Worm (Caenorhabditis elegans) whole organism, L4 larva: ENCODE results near the gene pqn-92.
A peak's percentile ranks its signal among the peaks of the same experiment; 100 is the strongest.

ENCODE experiments used
- T26A8.4 ChIP-seq: fragments of 200-800 bp; sonication (Bioruptor generic); IDR thresholded peaks from 2 replicates; pipeline ENCODE4 v1.3.6; 2022; ENCODE audit warnings: missing genetic modification characterization, missing compliant biosample characterization
- ZK337.2 ChIP-seq: fragments of 200-800 bp; sonication (Bioruptor generic); IDR thresholded peaks from 2 replicates; pipeline ENCODE4 v1.3.6; 2022; ENCODE audit warnings: missing genetic modification reagents, missing genetic modification characterization, missing compliant biosample characterization
- aha-1 ChIP-seq: fragments of 150-350 bp; peaks from one replicate; lab custom pipeline; 2014; ENCODE audit warnings: missing biosample characterization, missing genetic modification characterization
- ces-1 ChIP-seq: fragments of 150-350 bp; sonication (generic microtip); optimal IDR thresholded peaks from 4 replicates; lab custom pipeline; 2014; ENCODE audit warnings: missing biosample characterization, missing genetic modification reagents, missing genetic modification characterization
- ctbp-1 ChIP-seq: fragments of 200-800 bp; sonication (Bioruptor generic); IDR thresholded peaks from 2 replicates; pipeline ENCODE4 v1.3.6; 2022; ENCODE audit warnings: missing genetic modification reagents, missing genetic modification characterization, missing compliant biosample characterization
- daf-16 ChIP-seq, 3 experiments: sonication (generic microtip); optimal IDR thresholded peaks; 2 replicates each; lab custom pipeline; 2016 to 2017; ENCODE audit warnings: missing genetic modification characterization in 3 of 3, missing genetic modification reagents in 3 of 3, mild to moderate bottlenecking in 2 of 3, missing compliant biosample characterization in 2 of 3, missing biosample characterization in 1 of 3, moderate library complexity in 1 of 3
- daf-19 ChIP-seq: fragments of 200-800 bp; sonication (Bioruptor generic); conservative IDR thresholded peaks from 2 replicates; pipeline ENCODE4 v1.3.6; 2022; ENCODE audit warnings: missing genetic modification characterization, missing compliant biosample characterization
- dmd-6 ChIP-seq: fragments of 200-800 bp; sonication (Bioruptor generic); IDR thresholded peaks from 2 replicates; pipeline ENCODE4 v1.3.6; 2022; ENCODE audit warnings: missing genetic modification reagents, missing genetic modification characterization, missing compliant biosample characterization
- dpl-1 ChIP-seq: fragments of 150-350 bp; optimal IDR thresholded peaks from 2 replicates; lab custom pipeline; 2014; ENCODE audit warnings: missing biosample characterization, missing genetic modification reagents, missing genetic modification characterization
- duxl-1 ChIP-seq: sonication (generic microtip); optimal IDR thresholded peaks from 2 replicates; lab custom pipeline; 2016; ENCODE audit warnings: mild to moderate bottlenecking, missing genetic modification characterization, moderate library complexity, missing compliant biosample characterization; ENCODE audit not compliant: poor library complexity
- dve-1 ChIP-seq: sonication (generic microtip); optimal IDR thresholded peaks from 2 replicates; lab custom pipeline; 2017; ENCODE audit warnings: antibody characterized with exemption, mild to moderate bottlenecking, missing genetic modification characterization, missing compliant biosample characterization; ENCODE audit not compliant: insufficient read depth
- egl-27 ChIP-seq: sonication (generic microtip); optimal IDR thresholded peaks from 3 replicates; lab custom pipeline; 2017; ENCODE audit warnings: missing biosample characterization, missing genetic modification reagents, missing genetic modification characterization
- fkh-10 ChIP-seq: fragments of 150-350 bp; optimal IDR thresholded peaks from 2 replicates; lab custom pipeline; 2014; ENCODE audit warnings: missing biosample characterization, missing genetic modification reagents, missing genetic modification characterization
- hlh-11 ChIP-seq: fragments of 200-800 bp; sonication (Bioruptor generic); optimal IDR thresholded peaks from 2 replicates; lab custom pipeline; 2018; ENCODE audit warnings: mild to moderate bottlenecking, missing genetic modification characterization, missing compliant biosample characterization
- hlh-30 ChIP-seq: sonication (generic microtip); optimal IDR thresholded peaks from 2 replicates; lab custom pipeline; 2017; ENCODE audit warnings: antibody characterized with exemption, mild to moderate bottlenecking, missing genetic modification characterization, missing compliant biosample characterization; ENCODE audit not compliant: insufficient read depth
- hmg-1.1 ChIP-seq: fragments of 200-800 bp; sonication (Bioruptor generic); IDR thresholded peaks from 2 replicates; pipeline ENCODE4 v1.3.6; 2022; ENCODE audit warnings: missing genetic modification reagents, missing genetic modification characterization, missing compliant biosample characterization
- jun-1 ChIP-seq: fragments of 150-350 bp; optimal IDR thresholded peaks from 2 replicates; lab custom pipeline; 2014; ENCODE audit warnings: missing biosample characterization, missing genetic modification reagents, missing genetic modification characterization
- lim-7 ChIP-seq: fragments of 200-800 bp; sonication (Bioruptor generic); IDR thresholded peaks from 2 replicates; pipeline ENCODE4 v1.3.6; 2022; ENCODE audit warnings: missing genetic modification characterization, missing compliant biosample characterization
- lin-1 ChIP-seq: fragments of 200-800 bp; sonication (Bioruptor generic); IDR thresholded peaks from 2 replicates; pipeline ENCODE4 v1.3.6; 2022; ENCODE audit warnings: missing genetic modification reagents, missing genetic modification characterization, missing compliant biosample characterization
- lin-38 ChIP-seq: fragments of 200-800 bp; sonication (Bioruptor generic); IDR thresholded peaks from 2 replicates; pipeline ENCODE4 v1.3.6; 2022; ENCODE audit warnings: missing genetic modification reagents, missing genetic modification characterization, missing compliant biosample characterization
- lir-3 ChIP-seq: sonication (generic microtip); optimal IDR thresholded peaks from 2 replicates; lab custom pipeline; 2016; ENCODE audit warnings: mild to moderate bottlenecking, missing genetic modification characterization, missing compliant biosample characterization
- lsy-2 ChIP-seq, 2 experiments: fragments of 150-350 bp in 1 of 2; sonication (generic microtip) in 1 of 2; optimal IDR thresholded peaks; 2 replicates each; lab custom pipeline; 2014 to 2017; ENCODE audit warnings: missing biosample characterization in 2 of 2, missing genetic modification characterization in 2 of 2
- mdl-1 ChIP-seq, 2 experiments: fragments of 150-350 bp in 1 of 2; sonication (generic microtip) in 1 of 2; optimal IDR thresholded peaks; 2 replicates each; lab custom pipeline; 2014 to 2017; ENCODE audit warnings: missing biosample characterization in 2 of 2, missing genetic modification characterization in 2 of 2
- mep-1 ChIP-seq: fragments of 150-350 bp; sonication (generic microtip); optimal IDR thresholded peaks from 3 replicates; lab custom pipeline; 2014; ENCODE audit warnings: missing biosample characterization, missing genetic modification characterization
- mes-2 ChIP-seq: sonication (generic microtip); optimal IDR thresholded peaks from 2 replicates; lab custom pipeline; 2016; ENCODE audit warnings: missing genotype, mild to moderate bottlenecking, missing genetic modification characterization, missing compliant biosample characterization; ENCODE audit not compliant: poor library complexity, severe bottlenecking
- mxl-3 ChIP-seq: fragments of 200-800 bp; sonication (Bioruptor generic); optimal IDR thresholded peaks from 2 replicates; lab custom pipeline; 2018; ENCODE audit warnings: mild to moderate bottlenecking, missing genetic modification characterization, missing compliant biosample characterization
- nhr-10 ChIP-seq: fragments of 150-350 bp; optimal IDR thresholded peaks from 2 replicates; lab custom pipeline; 2014; ENCODE audit warnings: missing biosample characterization, missing genetic modification characterization
- nhr-102 ChIP-seq: sonication (generic microtip); optimal IDR thresholded peaks from 2 replicates; lab custom pipeline; 2016; ENCODE audit warnings: mild to moderate bottlenecking, missing genetic modification characterization, moderate library complexity, missing compliant biosample characterization
- nhr-11 ChIP-seq: fragments of 150-350 bp; optimal IDR thresholded peaks from 2 replicates; lab custom pipeline; 2014; ENCODE audit warnings: missing biosample characterization, missing genetic modification characterization
- nhr-28 ChIP-seq: fragments of 150-350 bp; optimal IDR thresholded peaks from 2 replicates; lab custom pipeline; 2014; ENCODE audit warnings: missing biosample characterization, missing genetic modification characterization
- nhr-48 ChIP-seq: sonication (generic microtip); optimal IDR thresholded peaks from 2 replicates; lab custom pipeline; 2016; ENCODE audit warnings: mild to moderate bottlenecking, missing genetic modification characterization, missing compliant biosample characterization
- nhr-77 ChIP-seq: fragments of 150-350 bp; optimal IDR thresholded peaks from 2 replicates; lab custom pipeline; 2014; ENCODE audit warnings: missing biosample characterization, missing genetic modification characterization
- pha-4 ChIP-seq, 2 experiments: fragments of 150-350 bp in 1 of 2; fragments of 200-800 bp in 1 of 2; sonication (Bioruptor generic) in 1 of 2; IDR thresholded peaks in 1 of 2; optimal IDR thresholded peaks in 1 of 2; 2 replicates each; pipeline versions ENCODE4 v1.3.6 to Lab custom; 2014 to 2022; ENCODE audit warnings: missing genetic modification characterization in 2 of 2, missing genetic modification reagents in 2 of 2, missing biosample characterization in 1 of 2, missing compliant biosample characterization in 1 of 2
- pqm-1 ChIP-seq: sonication (generic microtip); optimal IDR thresholded peaks from 2 replicates; lab custom pipeline; 2017; ENCODE audit warnings: missing biosample characterization, missing genetic modification characterization
- rbr-2 ChIP-seq: sonication (generic microtip); optimal IDR thresholded peaks from 2 replicates; lab custom pipeline; 2016; ENCODE audit warnings: missing genotype, missing genetic modification characterization, missing compliant biosample characterization
- sdz-12 ChIP-seq: fragments of 200-800 bp; sonication (Bioruptor generic); optimal IDR thresholded peaks from 2 replicates; lab custom pipeline; 2018; ENCODE audit warnings: mild to moderate bottlenecking, missing genetic modification characterization, missing compliant biosample characterization
- tag-97 ChIP-seq: fragments of 200-800 bp; sonication (Bioruptor generic); IDR thresholded peaks from 2 replicates; pipeline ENCODE4 v1.3.6; 2022; ENCODE audit warnings: missing genetic modification characterization, missing compliant biosample characterization
- unc-62 ChIP-seq, 3 experiments: fragments of 150-350 bp in 1 of 3; sonication (generic microtip); optimal IDR thresholded peaks in 2 of 3; peaks in 1 of 3; 1 replicate in 1 of 3; 2 replicates in 2 of 3; lab custom pipeline; 2014 to 2017; ENCODE audit warnings: missing biosample characterization in 3 of 3, missing genetic modification characterization in 3 of 3, missing genetic modification reagents in 3 of 3, missing genotype in 1 of 3
- zfp-2 ChIP-seq: sonication (generic microtip); optimal IDR thresholded peaks from 2 replicates; lab custom pipeline; 2016; ENCODE audit warnings: mild to moderate bottlenecking, missing genetic modification characterization, missing compliant biosample characterization
- ztf-7 ChIP-seq: fragments of 150-350 bp; optimal IDR thresholded peaks from 2 replicates; lab custom pipeline; 2014; ENCODE audit warnings: missing biosample characterization, missing genetic modification characterization

pqn-92 gene

ce11 chrIII:12335400-12335994 lies 27.9 kb downstream of the pqn-92 start:
- TF ChIP-seq nhr-28 (tag; lab: Kevin White, UChicago) (peak; percentile 97), pha-4 (GFP tag; IDR thresholded peaks at IDR 0.05; lab: Robert Waterston, UW) (0 out of 2 replicates have a peak, but pooled peaks have one; percentile 58), pha-4 (tag; optimal IDR thresholded peaks at IDR 0.05; lab: Kevin White, UChicago) (peak; percentile 27), lir-3 (tag; lab: Kevin White, UChicago) (no peak), zfp-2 (tag; lab: Kevin White, UChicago) (no peak), nhr-11 (peak; percentile 72), nhr-77 (tag; lab: Kevin White, UChicago) (peak; percentile 60), lsy-2 (tag; optimal IDR thresholded peaks at IDR 0.05; lab: Kevin White, UChicago) (peak in 1 of 2 experiments; percentile 65), rbr-2 (peak; percentile 62), fkh-10 (GFP tag; lab: Kevin White, UChicago) (no peak), dpl-1 (GFP tag; lab: Kevin White, UChicago) (peak; percentile 53), ztf-7 (tag; lab: Kevin White, UChicago) (no peak), daf-19 (no peak), mep-1 (tag; lab: Kevin White, UChicago) (peak; percentile 70), nhr-10 (tag; lab: Kevin White, UChicago) (peak; percentile 8), mxl-3 (peak; percentile 55), ZK337.2 (GFP tag; lab: Robert Waterston, UW) (no peak), dve-1 (peak; percentile 87), ctbp-1 (GFP tag; lab: Robert Waterston, UW) (0 out of 2 replicates have a peak, but pooled peaks have one; percentile 48), T26A8.4 (GFP tag; lab: Robert Waterston, UW) (no peak), egl-27 (no peak), duxl-1 (peak; percentile 32), sdz-12 (GFP tag; lab: Kevin White, UChicago) (no peak), tag-97 (GFP tag; lab: Robert Waterston, UW) (no peak), jun-1 (tag; lab: Kevin White, UChicago) (no peak), unc-62 (GFP tag; optimal IDR thresholded peaks at IDR 0.05 in 1 of 2; lab: Kevin White, UChicago) (peak in 1 of 2 experiments; percentile 58), unc-62 (tag; optimal IDR thresholded peaks at IDR 0.05; lab: Kevin White, UChicago) (no peak), lin-38 (GFP tag; lab: Robert Waterston, UW) (peak; percentile 48; the same call in 1 of the 2 replicates), pqm-1 (tag; lab: Kevin White, UChicago) (peak; percentile 13), nhr-102 (tag; lab: Kevin White, UChicago) (peak; percentile 12), aha-1 (tag; lab: Kevin White, UChicago) (peak; percentile 77), daf-16 (GFP tag; optimal IDR thresholded peaks at IDR 0.05; lab: Kevin White, UChicago) (peak in 1 of 2 experiments; percentile 24), daf-16 (tag; optimal IDR thresholded peaks at IDR 0.05; lab: Kevin White, UChicago) (peak; percentile 98), lin-1 (GFP tag; lab: Robert Waterston, UW) (peak; percentile 61; the same call in 1 of the 2 replicates), mes-2 (tag; lab: Kevin White, UChicago) (peak; percentile 61), lim-7 (no peak), dmd-6 (GFP tag; lab: Robert Waterston, UW) (peak; percentile 83), mdl-1 (tag; optimal IDR thresholded peaks at IDR 0.05; lab: Kevin White, UChicago) (peak in 1 of 2 experiments; percentile 44), hlh-11 (tag; lab: Kevin White, UChicago) (peak; percentile 88), hlh-30 (tag; lab: Kevin White, UChicago) (peak; percentile 89), ces-1 (GFP tag; lab: Kevin White, UChicago) (no peak), hmg-1.1 (GFP tag; lab: Robert Waterston, UW) (peak; percentile 72), nhr-48 (tag; lab: Kevin White, UChicago) (peak; percentile 13)
